Fruit fly (Drosophila melanogaster) whole organism, adult: ENCODE data around the gene Prp6.

Experiments used
- CG11617 ChIP-seq: fragments of 200-800 bp; sonication (Bioruptor generic); optimal IDR thresholded peaks from 2 replicates; lab custom pipeline; 2017; ENCODE audit warnings: mild to moderate bottlenecking, missing biosample characterization, missing genetic modification reagents, missing genetic modification characterization
- CG1620 ChIP-seq: fragments of 200-800 bp; sonication (Bioruptor generic); optimal IDR thresholded peaks from 2 replicates; lab custom pipeline; 2016; ENCODE audit warnings: missing biosample characterization, missing genetic modification characterization
- kay ChIP-seq: fragments of 200-800 bp; sonication (Bioruptor generic); peaks from one replicate; lab custom pipeline; 2016; ENCODE audit warnings: missing biosample characterization, missing genetic modification characterization, borderline replicate concordance
- ovo ChIP-seq: fragments of 200-800 bp; sonication (Bioruptor generic); optimal IDR thresholded peaks from 2 replicates; lab custom pipeline; 2016; ENCODE audit warnings: missing biosample characterization, missing genetic modification characterization
- pad ChIP-seq: fragments of 200-800 bp; sonication (Bioruptor generic); optimal IDR thresholded peaks from 3 replicates; lab custom pipeline; 2017; ENCODE audit warnings: missing biosample characterization, missing genetic modification characterization, mild to moderate bottlenecking, moderate library complexity, missing genetic modification reagents

DNA sequence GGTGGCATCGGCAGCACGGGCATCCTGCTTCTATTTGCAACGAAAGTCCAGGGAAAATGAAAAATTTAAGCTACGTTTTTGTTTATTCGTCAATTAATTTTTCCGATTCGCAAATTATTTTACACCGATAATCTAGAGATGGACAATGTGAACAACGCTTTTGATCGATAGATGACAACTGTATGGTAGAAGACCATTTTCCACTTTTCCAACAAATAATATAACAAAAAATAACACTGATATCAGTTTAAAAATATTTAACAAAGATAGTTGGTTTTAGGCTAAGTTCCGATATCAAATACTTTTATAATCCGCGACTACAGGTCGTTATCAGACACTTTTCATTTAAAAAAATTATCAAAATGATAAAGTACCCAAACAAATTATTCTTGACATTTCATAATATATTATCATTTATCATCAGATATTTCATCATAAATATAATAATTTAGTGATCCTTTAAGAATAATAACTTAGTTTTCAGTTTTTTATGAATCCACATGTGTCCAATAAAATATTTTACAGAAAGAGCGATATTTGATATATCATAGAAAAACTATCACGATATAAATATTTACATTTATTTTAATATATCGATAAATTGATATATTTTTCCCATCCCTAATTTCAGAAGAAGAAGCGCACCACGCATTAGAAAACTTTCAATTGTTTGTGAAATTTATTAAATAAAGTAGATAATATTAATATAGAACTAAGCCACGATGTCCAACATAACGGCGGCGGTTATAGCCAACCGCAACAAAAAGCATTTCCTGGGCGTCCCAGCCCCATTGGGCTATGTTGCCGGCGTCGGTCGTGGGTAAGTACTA, at the start of gene Prp6, which contains the start of gene CSN1b:
- TF ChIP-seq ovo = no peak
- TF ChIP-seq CG11617 (GFP tag; lab: Kevin White, UChicago) = no peak
- TF ChIP-seq CG1620 = no peak
- TF ChIP-seq kay (GFP tag; lab: Kevin White, UChicago) = no peak
- TF ChIP-seq pad (GFP tag; lab: Kevin White, UChicago) = no peak
